Fruit fly (Drosophila melanogaster): Measurements from ENCODE around the gene FucTB.

DNA sequence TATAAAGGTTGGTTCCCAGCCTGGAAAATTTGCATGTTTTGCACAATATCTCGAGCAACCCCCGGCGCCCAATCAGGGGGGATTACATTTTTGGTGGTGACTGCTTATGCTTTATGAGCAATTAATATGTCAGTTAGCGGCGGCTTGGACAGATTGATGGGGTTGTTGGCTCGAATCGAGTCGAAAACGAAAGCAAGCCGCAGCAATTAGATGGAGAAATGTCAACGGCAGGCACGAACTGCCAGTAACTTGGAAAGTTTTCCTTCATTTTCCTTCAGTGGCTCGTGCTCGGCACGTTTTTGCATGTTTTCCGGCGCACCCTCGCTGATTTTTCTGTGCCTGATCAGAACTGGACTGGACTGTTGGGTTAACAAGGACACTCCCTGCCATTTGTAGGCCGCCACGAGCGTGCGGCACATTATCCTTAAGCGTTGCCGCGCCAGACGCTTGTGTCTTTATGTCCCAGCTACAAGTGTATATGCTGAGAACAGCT is 12.0 kb upstream of the FucTB start:
- TF ChIP-seq fd3F (GFP tag; optimal IDR thresholded peaks at IDR 0.05) (no peak), B-H1 (GFP tag; IDR thresholded peaks at IDR 0.05) (no peak), CG4707 (GFP tag; optimal IDR thresholded peaks at IDR 0.05) (no peak), CG15696 (tag; optimal IDR thresholded peaks at IDR 0.05) (no peak), PHDP (tag; optimal IDR thresholded peaks at IDR 0.05) (no peak), tio (GFP tag; optimal IDR thresholded peaks at IDR 0.05) (no peak), CG17568 (GFP tag; optimal IDR thresholded peaks at IDR 0.05) (no peak), CG2712 (tag; optimal IDR thresholded peaks at IDR 0.05) (no peak), CG31224 (GFP tag; IDR thresholded peaks at IDR 0.05) (no peak), Hsf (GFP tag; optimal IDR thresholded peaks at IDR 0.05) (no peak), Hr39 (optimal IDR thresholded peaks at IDR 0.05) (no peak), Asciz (GFP tag; optimal IDR thresholded peaks at IDR 0.05) (no peak), az2 (GFP tag; optimal IDR thresholded peaks at IDR 0.05) (no peak), sug (tag; optimal IDR thresholded peaks at IDR 0.05) (no peak)
